Fruit fly (Drosophila melanogaster): ENCODE data around the gene CG13933.

The CG13933 gene

DNA sequence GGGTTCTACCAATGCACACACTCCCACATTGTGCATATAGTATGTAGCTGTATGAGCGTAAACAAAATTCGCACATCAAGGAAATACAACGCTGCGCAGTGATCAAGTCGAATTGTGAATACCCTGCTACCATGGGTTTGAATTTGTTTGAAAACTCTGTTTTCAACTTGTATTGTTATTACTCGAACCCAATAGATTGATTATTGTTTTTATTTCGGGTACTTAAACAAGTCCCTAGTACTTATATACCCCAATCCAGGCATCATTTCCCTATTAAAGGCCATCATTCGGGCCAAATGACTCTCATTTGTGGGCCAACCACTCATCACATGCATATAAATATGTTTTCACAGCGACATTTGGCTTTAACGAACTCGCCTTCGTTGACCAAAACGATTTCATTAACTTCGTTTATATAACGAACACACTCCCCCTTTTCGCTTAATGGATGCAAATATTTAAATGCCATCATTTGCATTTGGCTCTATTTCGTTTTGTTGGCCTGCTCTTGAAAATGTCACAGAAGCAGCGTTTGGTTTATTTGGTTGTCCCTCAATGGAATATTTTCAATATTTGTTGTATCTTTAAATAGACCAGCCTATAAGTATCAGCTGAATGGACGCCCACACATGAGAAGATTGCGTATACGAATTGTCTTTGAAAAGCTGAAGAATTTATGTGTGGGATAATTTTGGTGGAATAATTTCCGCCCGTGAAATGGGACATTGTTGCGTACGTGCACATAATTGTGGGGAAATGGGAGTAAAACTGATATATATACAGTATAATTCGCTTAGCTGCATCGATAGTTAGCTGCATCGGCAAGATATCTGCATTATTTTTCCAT, 34.6 kb downstream of the CG13933 start (continued):
- TF ChIP-seq CG9727 (GFP tag; optimal IDR thresholded peaks at IDR 0.05) (peak; percentile 24), CG14710 (tag; optimal IDR thresholded peaks at IDR 0.05) (no peak), vfl (GFP tag; optimal IDR thresholded peaks at IDR 0.05) (peak; percentile 11), CG8359 (GFP tag; optimal IDR thresholded peaks at IDR 0.05; ENCODE audit: borderline replicate concordance) (no peak), Opbp (GFP tag; IDR thresholded peaks at IDR 0.05; ENCODE audit: partially characterized antibody) (no peak), CG12391 (tag; optimal IDR thresholded peaks at IDR 0.05) (peak; percentile 51), CG30020 (tag; optimal IDR thresholded peaks at IDR 0.05) (no peak), pzg (GFP tag; optimal IDR thresholded peaks at IDR 0.05) (no peak), onecut (GFP tag; IDR thresholded peaks at IDR 0.05) (peak; percentile 31; the same call in 1 of the 2 replicates), CG6683 (GFP tag; optimal IDR thresholded peaks at IDR 0.05) (no peak), zf30C (GFP tag; optimal IDR thresholded peaks at IDR 0.05) (no peak), HLH3B (GFP tag; IDR thresholded peaks at IDR 0.05) (peak; percentile 50; the same call in 1 of the 2 replicates), CG10979 (tag; optimal IDR thresholded peaks at IDR 0.05) (no peak), CG33213 (GFP tag; optimal IDR thresholded peaks at IDR 0.05) (no peak), CG1602 (GFP tag; optimal IDR thresholded peaks at IDR 0.05) (peak; percentile 44), Gug (GFP tag; IDR thresholded peaks at IDR 0.05) (peak; percentile 62), CG2889 (GFP tag; IDR thresholded peaks at IDR 0.05) (peak; percentile 67; the same call in 2 of the 3 replicates), lov (optimal IDR thresholded peaks at IDR 0.05) (no peak), lov (GFP tag; IDR thresholded peaks at IDR 0.05) (0 out of 3 replicates have a peak, but pooled peaks have one; percentile 23), chinmo (GFP tag; IDR thresholded peaks at IDR 0.05; ENCODE audit: partially characterized antibody) (peak; percentile 83; the same call in 3 of the 4 replicates), CG4730 (GFP tag; IDR thresholded peaks at IDR 0.05) (peak; percentile 75), CG14050 (GFP tag; IDR thresholded peaks at IDR 0.05) (peak; percentile 73; the same call in 2 of the 3 replicates), sob (GFP tag; IDR thresholded peaks at IDR 0.05) (peak; percentile 77), B-H1 (GFP tag; IDR thresholded peaks at IDR 0.05) (peak; percentile 81), nau (GFP tag; optimal IDR thresholded peaks at IDR 0.05) (no peak), CG2202 (tag; optimal IDR thresholded peaks at IDR 0.05) (no peak), NC2α (GFP tag; optimal IDR thresholded peaks at IDR 0.05) (no peak), Hmr (GFP tag; optimal IDR thresholded peaks at IDR 0.05) (peak; percentile 29), gcm (GFP tag; optimal IDR thresholded peaks at IDR 0.05) (no peak), TFAM (GFP tag; optimal IDR thresholded peaks at IDR 0.05) (no peak), slbo (GFP tag; IDR thresholded peaks at IDR 0.05) (peak; percentile 85), gfzf (GFP tag; optimal IDR thresholded peaks at IDR 0.05) (no peak), org-1 (GFP tag; optimal IDR thresholded peaks at IDR 0.05) (peak; percentile 31), usp (GFP tag; optimal IDR thresholded peaks at IDR 0.05) (no peak), Hsf (GFP tag; optimal IDR thresholded peaks at IDR 0.05) (peak; percentile 72), Myb (GFP tag; optimal IDR thresholded peaks at IDR 0.05) (peak; percentile 37), vnd (GFP tag; IDR thresholded peaks at IDR 0.05; ENCODE audit: partially characterized antibody) (no peak), HLH54F (GFP tag; optimal IDR thresholded peaks at IDR 0.05) (peak; percentile 66), Hmx (GFP tag; optimal IDR thresholded peaks at IDR 0.05) (peak; percentile 46), Max (GFP tag; optimal IDR thresholded peaks at IDR 0.05) (no peak), Atf6 (GFP tag; IDR thresholded peaks at IDR 0.05) (peak; percentile 78), mam (GFP tag; optimal IDR thresholded peaks at IDR 0.05) (peak; percentile 67), scrt (GFP tag; optimal IDR thresholded peaks at IDR 0.05) (no peak), kah (GFP tag; optimal IDR thresholded peaks at IDR 0.05) (no peak), Mes4 (GFP tag; optimal IDR thresholded peaks at IDR 0.05) (no peak), CG12769 (tag; optimal IDR thresholded peaks at IDR 0.05) (peak; percentile 84), Xrp1 (GFP tag; IDR thresholded peaks at IDR 0.05) (peak; percentile 63), CG1647 (GFP tag; optimal IDR thresholded peaks at IDR 0.05) (no peak), CG12155 (GFP tag; optimal IDR thresholded peaks at IDR 0.05) (peak; percentile 56)
